Worm (Caenorhabditis elegans) whole organism, L3 larva: ENCODE results near the gene mrp-8.

Experiments
- R02D3.7 ChIP-seq: fragments of 150-350 bp; optimal IDR thresholded peaks from 2 replicates; lab custom pipeline; 2014; ENCODE audit warnings: missing biosample characterization, missing genetic modification characterization
- ZK546.5 ChIP-seq: sonication (generic microtip); optimal IDR thresholded peaks from 2 replicates; lab custom pipeline; 2017; ENCODE audit warnings: missing biosample characterization, missing genetic modification characterization
- aly-2 ChIP-seq: fragments of 150-350 bp; optimal IDR thresholded peaks from 2 replicates; lab custom pipeline; 2014; ENCODE audit warnings: missing biosample characterization, missing genetic modification characterization
- ama-1 ChIP-seq: fragments of 150-350 bp; optimal IDR thresholded peaks from 2 replicates; lab custom pipeline; 2018
- ceh-16 ChIP-seq: sonication (generic microtip); optimal IDR thresholded peaks from 2 replicates; lab custom pipeline; 2017; ENCODE audit warnings: missing biosample characterization, missing genetic modification characterization
- ceh-28 ChIP-seq: fragments of 150-350 bp; optimal IDR thresholded peaks from 2 replicates; lab custom pipeline; 2014; ENCODE audit warnings: missing biosample characterization, missing genetic modification reagents, missing genetic modification characterization
- ceh-82 ChIP-seq: fragments of 150-350 bp; optimal IDR thresholded peaks from 2 replicates; lab custom pipeline; 2014; ENCODE audit warnings: missing biosample characterization, missing genetic modification characterization
- ceh-9 ChIP-seq: sonication (generic microtip); optimal IDR thresholded peaks from 2 replicates; lab custom pipeline; 2018; ENCODE audit warnings: missing biosample characterization, missing genetic modification characterization
- egl-27 ChIP-seq: sonication (generic microtip); optimal IDR thresholded peaks from 4 replicates; lab custom pipeline; 2017; ENCODE audit warnings: missing biosample characterization, missing genetic modification reagents, missing genetic modification characterization
- elt-1 ChIP-seq: fragments of 150-350 bp; optimal IDR thresholded peaks from 2 replicates; lab custom pipeline; 2014; ENCODE audit warnings: missing biosample characterization, missing genetic modification characterization
- elt-2 ChIP-seq: sonication (generic microtip); optimal IDR thresholded peaks from 2 replicates; lab custom pipeline; 2016; ENCODE audit warnings: missing genetic modification reagents, mild to moderate bottlenecking, missing genetic modification characterization, missing compliant biosample characterization
- elt-3 ChIP-seq, 3 experiments: fragments of 150-350 bp in 1 of 3; sonication (generic microtip) in 2 of 3; optimal IDR thresholded peaks; 2 replicates in 2 of 3; 4 replicates in 1 of 3; lab custom pipeline; 2014 to 2017; ENCODE audit warnings: missing biosample characterization in 3 of 3, missing genetic modification characterization in 3 of 3
- eor-1 ChIP-seq, 2 experiments: fragments of 150-350 bp; optimal IDR thresholded peaks; 2 replicates each; lab custom pipeline; 2014 to 2018; ENCODE audit warnings: missing biosample characterization in 2 of 2, missing genetic modification characterization in 2 of 2
- fos-1 ChIP-seq: fragments of 150-350 bp; optimal IDR thresholded peaks from 2 replicates; lab custom pipeline; 2014; ENCODE audit warnings: missing biosample characterization, missing genetic modification characterization
- hmg-11 ChIP-seq: sonication (generic microtip); optimal IDR thresholded peaks from 2 replicates; lab custom pipeline; 2016; ENCODE audit warnings: missing genetic modification characterization, missing compliant biosample characterization
- jun-1 ChIP-seq: fragments of 150-350 bp; optimal IDR thresholded peaks from 2 replicates; lab custom pipeline; 2014; ENCODE audit warnings: missing biosample characterization, missing genetic modification reagents, missing genetic modification characterization
- lin-15B ChIP-seq: fragments of 150-350 bp; optimal IDR thresholded peaks from 2 replicates; lab custom pipeline; 2014; ENCODE audit warnings: missing biosample characterization, missing genetic modification characterization
- lin-39 ChIP-seq: fragments of 150-350 bp; optimal IDR thresholded peaks from 2 replicates; lab custom pipeline; 2018; ENCODE audit warnings: missing biosample characterization, missing genetic modification reagents, missing genetic modification characterization
- lsy-12 ChIP-seq: sonication (generic microtip); optimal IDR thresholded peaks from 2 replicates; lab custom pipeline; 2016; ENCODE audit warnings: mild to moderate bottlenecking, missing genetic modification characterization, missing compliant biosample characterization
- nfya-1 ChIP-seq: sonication (generic microtip); optimal IDR thresholded peaks from 2 replicates; lab custom pipeline; 2017; ENCODE audit warnings: missing genetic modification characterization, mild to moderate bottlenecking, missing compliant biosample characterization, antibody characterized with exemption, moderate library complexity; ENCODE audit not compliant: insufficient read depth
- nhr-11 ChIP-seq: fragments of 150-350 bp; optimal IDR thresholded peaks from 2 replicates; lab custom pipeline; 2014; ENCODE audit warnings: missing biosample characterization, missing genetic modification characterization
- nhr-12 ChIP-seq: fragments of 150-350 bp; optimal IDR thresholded peaks from 2 replicates; lab custom pipeline; 2014; ENCODE audit warnings: missing biosample characterization, missing genetic modification characterization
- nhr-23 ChIP-seq: fragments of 150-350 bp; optimal IDR thresholded peaks from 2 replicates; lab custom pipeline; 2014; ENCODE audit warnings: missing biosample characterization, missing genetic modification reagents, missing genetic modification characterization
- nhr-237 ChIP-seq: fragments of 150-350 bp; optimal IDR thresholded peaks from 2 replicates; lab custom pipeline; 2014; ENCODE audit warnings: missing biosample characterization, missing genetic modification characterization
- nhr-25 ChIP-seq: sonication (generic microtip); optimal IDR thresholded peaks from 2 replicates; lab custom pipeline; 2017; ENCODE audit warnings: missing biosample characterization, missing genetic modification characterization
- nhr-28 ChIP-seq: fragments of 150-350 bp; optimal IDR thresholded peaks from 2 replicates; lab custom pipeline; 2014; ENCODE audit warnings: missing biosample characterization, missing genetic modification characterization
- nhr-43 ChIP-seq: sonication (generic microtip); optimal IDR thresholded peaks from 2 replicates; lab custom pipeline; 2016; ENCODE audit warnings: mild to moderate bottlenecking, missing genetic modification characterization, missing compliant biosample characterization; ENCODE audit not compliant: poor library complexity, severe bottlenecking
- nhr-67 ChIP-seq: fragments of 150-350 bp; optimal IDR thresholded peaks from 2 replicates; lab custom pipeline; 2014; ENCODE audit warnings: missing biosample characterization, missing genetic modification characterization
- nhr-77 ChIP-seq: fragments of 150-350 bp; optimal IDR thresholded peaks from 2 replicates; lab custom pipeline; 2014; ENCODE audit warnings: missing biosample characterization, missing genetic modification characterization
- pha-4 ChIP-seq: fragments of 150-350 bp; optimal IDR thresholded peaks from 2 replicates; lab custom pipeline; 2014; ENCODE audit warnings: missing biosample characterization, missing genetic modification reagents, missing genetic modification characterization
- pqm-1 ChIP-seq: fragments of 150-350 bp; optimal IDR thresholded peaks from 2 replicates; lab custom pipeline; 2017; ENCODE audit warnings: missing biosample characterization, missing genetic modification characterization, inconsistent platforms
- skn-1 ChIP-seq: fragments of 150-350 bp; optimal IDR thresholded peaks from 2 replicates; lab custom pipeline; 2014; ENCODE audit warnings: missing biosample characterization, missing genetic modification characterization
- snpc-4 ChIP-seq: fragments of 150-350 bp; optimal IDR thresholded peaks from 2 replicates; lab custom pipeline; 2014; ENCODE audit warnings: missing biosample characterization, missing genetic modification characterization
- tbx-2 ChIP-seq: sonication (generic microtip); optimal IDR thresholded peaks from 2 replicates; lab custom pipeline; 2016; ENCODE audit warnings: mild to moderate bottlenecking, missing genetic modification characterization, missing compliant biosample characterization
- unc-39 ChIP-seq: sonication (generic microtip); optimal IDR thresholded peaks from 4 replicates; lab custom pipeline; 2017; ENCODE audit warnings: missing biosample characterization, missing genetic modification characterization
- unc-62 ChIP-seq: fragments of 150-350 bp; sonication (generic microtip); optimal IDR thresholded peaks from 4 replicates; lab custom pipeline; 2014; ENCODE audit warnings: missing biosample characterization, missing genetic modification reagents, missing genetic modification characterization
- ztf-11 ChIP-seq: fragments of 150-350 bp; optimal IDR thresholded peaks from 2 replicates; lab custom pipeline; 2014; ENCODE audit warnings: missing biosample characterization, missing genetic modification characterization

Gene mrp-8

ce11 chrIII:12303084-12303483, at the start of gene mrp-8:
TSS of gene mrp-8 (minus strand) at chrIII:12303184.
- no peak for TF ChIP-seq ceh-82 (tag; lab: Kevin White, UChicago)
- no peak for TF ChIP-seq elt-3 (tag; optimal IDR thresholded peaks at IDR 0.05; lab: Kevin White, UChicago)
- TF ChIP-seq egl-27 (tag; lab: Kevin White, UChicago): no peak
- no peak for TF ChIP-seq snpc-4 (tag; lab: Kevin White, UChicago)
- TF ChIP-seq R02D3.7 (tag; lab: Kevin White, UChicago): no peak
- TF ChIP-seq unc-39 (tag; lab: Kevin White, UChicago): no peak
- TF ChIP-seq aly-2 (tag; lab: Kevin White, UChicago): no peak
- TF ChIP-seq nhr-77 (tag; lab: Kevin White, UChicago): no peak
- TF ChIP-seq ceh-9: no peak
- TF ChIP-seq nhr-67: no peak
- TF ChIP-seq ZK546.5 (tag; lab: Kevin White, UChicago): no peak
- no peak for TF ChIP-seq fos-1
- TF ChIP-seq pqm-1: no peak
- TF ChIP-seq ama-1 (lab: Kevin White, UChicago): no peak
- TF ChIP-seq nhr-237: no peak
- no peak for TF ChIP-seq eor-1 (tag; optimal IDR thresholded peaks at IDR 0.05; lab: Kevin White, UChicago)
- no peak for TF ChIP-seq ceh-28 (tag; lab: Kevin White, UChicago)
- no peak for TF ChIP-seq pha-4 (tag; lab: Kevin White, UChicago)
- no peak for TF ChIP-seq lin-39 (tag; lab: Kevin White, UChicago)

ce11 chrIII:12351301-12351700, 48.3 kb upstream of the mrp-8 start, which contains the start of the genes pph-4.1 and Y75B8A.31:
TSS of gene pph-4.1 (minus strand) at chrIII:12351336.
TSS of gene Y75B8A.31 (plus strand) at chrIII:12351642.
- TF ChIP-seq nfya-1 (tag; lab: Kevin White, UChicago) (peak; percentile 93), elt-3 (tag; optimal IDR thresholded peaks at IDR 0.05; lab: Kevin White, UChicago) (no peak), elt-2 (tag; lab: Kevin White, UChicago) (peak; percentile 54), snpc-4 (tag; lab: Kevin White, UChicago) (peak; percentile 89), hmg-11 (tag; lab: Kevin White, UChicago) (peak; percentile 72), nhr-43 (tag; lab: Kevin White, UChicago) (peak; percentile 91), lin-39 (tag; lab: Kevin White, UChicago) (peak; percentile 13), nhr-25 (tag; lab: Kevin White, UChicago) (peak; percentile 53), tbx-2 (tag; lab: Kevin White, UChicago) (peak; percentile 4), ceh-28 (tag; lab: Kevin White, UChicago) (peak; percentile 68), skn-1 (peak; percentile 43), nhr-28 (tag; lab: Kevin White, UChicago) (no peak), nhr-77 (tag; lab: Kevin White, UChicago) (peak; percentile 21), nhr-23 (tag; lab: Kevin White, UChicago) (peak; percentile 93), unc-62 (GFP tag; lab: Kevin White, UChicago) (no peak), elt-1 (tag; lab: Kevin White, UChicago) (peak; percentile 50), lin-15B (peak; percentile 98), jun-1 (tag; lab: Kevin White, UChicago) (peak; percentile 33), pha-4 (tag; lab: Kevin White, UChicago) (peak; percentile 94), ztf-11 (tag; lab: Kevin White, UChicago) (no peak), R02D3.7 (tag; lab: Kevin White, UChicago) (peak; percentile 58), pqm-1 (peak; percentile 45), lsy-12 (tag; lab: Kevin White, UChicago) (peak; percentile 14), nhr-11 (no peak)

ce11 chrIII:12349027-12349426, 46.0 kb upstream of the mrp-8 start:
- TF ChIP-seq nfya-1 (tag; lab: Kevin White, UChicago) (peak; percentile 87), ceh-16 (no peak)

ce11 chrIII:12344940-12345339, 42.0 kb upstream of the mrp-8 start:
- no peak for TF ChIP-seq nhr-12
- no peak for TF ChIP-seq unc-62 (GFP tag; lab: Kevin White, UChicago)
- TF ChIP-seq ceh-9: no peak
- TF ChIP-seq nfya-1 (tag; lab: Kevin White, UChicago): peak; percentile 100
